Fruit fly (Drosophila melanogaster): Measurements from ENCODE around the gene CG7992.

DNA sequence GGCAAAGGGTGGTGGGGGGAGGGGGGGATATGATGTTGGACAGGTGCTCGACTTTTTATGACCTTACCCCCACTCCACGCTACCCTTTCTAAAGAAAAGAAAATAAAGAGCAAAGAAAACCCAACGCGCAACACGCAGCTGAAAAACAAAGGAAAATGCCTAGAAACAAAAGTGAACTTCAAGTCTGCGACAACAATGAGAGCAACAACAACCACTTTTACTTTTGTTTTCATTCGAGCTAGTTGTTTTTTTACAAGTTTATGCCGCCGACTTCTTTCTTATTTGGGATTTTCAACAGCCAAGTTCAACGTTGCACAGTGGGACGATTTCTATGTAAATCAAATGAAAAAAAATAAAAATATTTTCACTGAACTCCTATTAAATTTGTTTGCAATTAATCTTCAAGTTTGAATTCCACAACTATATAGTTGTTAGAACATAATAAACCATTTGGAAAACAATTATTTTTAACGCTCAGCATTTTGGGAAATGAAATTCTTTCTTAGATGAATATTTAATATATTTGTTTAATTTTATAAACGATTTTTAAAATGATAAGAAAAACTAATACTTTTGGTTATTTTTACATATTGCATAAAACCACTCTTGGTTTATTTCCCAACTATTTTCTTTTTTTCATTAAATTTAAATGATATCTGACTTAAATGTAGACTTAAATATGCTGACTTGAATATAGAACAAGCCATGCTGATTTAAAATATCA is 22.3 kb downstream of the CG7992 start:
- TF ChIP-seq CG8478 (optimal IDR thresholded peaks at IDR 0.05) (no peak), CTCF (optimal IDR thresholded peaks at IDR 0.05) (no peak)
